Fruit fly (Drosophila melanogaster): ENCODE data around the gene mRpL48.

DNA sequence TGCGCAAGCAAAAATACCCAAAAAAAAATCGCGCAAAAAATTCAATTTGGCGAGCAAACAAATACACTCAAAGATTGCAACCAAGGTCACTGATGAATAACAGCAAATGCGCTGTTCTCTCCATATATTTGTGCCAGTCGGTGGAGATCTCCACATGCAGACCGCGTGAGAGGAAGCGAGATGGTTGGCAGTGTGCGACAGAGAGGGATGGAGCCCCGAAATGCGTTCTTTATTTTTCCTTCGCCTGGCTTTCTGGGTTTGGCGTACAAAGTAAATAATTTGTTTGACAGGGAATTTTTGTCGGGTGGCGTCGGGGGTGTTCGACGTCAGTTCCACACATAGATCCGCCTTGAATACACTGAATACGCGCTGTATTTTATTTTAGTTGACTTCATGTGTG, 42.8 kb upstream of the mRpL48 start:
- no peak for TF ChIP-seq CTCF (optimal IDR thresholded peaks at IDR 0.05)
- no peak for TF ChIP-seq CG8478 (optimal IDR thresholded peaks at IDR 0.05)

Measured in S2 (cell line).